Worm (Caenorhabditis elegans) whole organism, L4 larva: Measurements from ENCODE around the gene str-48.

ENCODE experiments used
- F26F4.8 ChIP-seq: fragments of 200-800 bp; sonication (Bioruptor generic); conservative IDR thresholded peaks from 2 replicates; pipeline ENCODE4 v1.3.6; 2022; ENCODE audit warnings: missing genetic modification characterization, missing compliant biosample characterization
- F37D6.2 ChIP-seq: sonication (generic microtip); optimal IDR thresholded peaks from 2 replicates; lab custom pipeline; 2016; ENCODE audit warnings: mild to moderate bottlenecking, missing genetic modification characterization, missing compliant biosample characterization
- R02D3.7 ChIP-seq: fragments of 150-350 bp; sonication (generic microtip); optimal IDR thresholded peaks from 3 replicates; lab custom pipeline; 2014; ENCODE audit warnings: missing biosample characterization, missing genetic modification characterization
- Y48G9A.11 ChIP-seq: fragments of 200-800 bp; sonication (Bioruptor generic); IDR thresholded peaks from 2 replicates; pipeline ENCODE4 v1.3.6; 2022; ENCODE audit warnings: missing genetic modification reagents, missing genetic modification characterization, missing compliant biosample characterization
- aha-1 ChIP-seq: fragments of 150-350 bp; peaks from one replicate; lab custom pipeline; 2014; ENCODE audit warnings: missing biosample characterization, missing genetic modification characterization
- aly-2 ChIP-seq: sonication (generic microtip); optimal IDR thresholded peaks from 2 replicates; lab custom pipeline; 2018; ENCODE audit warnings: missing biosample characterization, missing genetic modification characterization
- ceh-44 ChIP-seq: fragments of 200-800 bp; sonication (Bioruptor generic); IDR thresholded peaks from 2 replicates; pipeline ENCODE4 v1.3.6; 2022; ENCODE audit warnings: missing genetic modification reagents, missing genetic modification characterization, missing compliant biosample characterization
- ceh-82 ChIP-seq: sonication (generic microtip); optimal IDR thresholded peaks from 2 replicates; lab custom pipeline; 2017; ENCODE audit warnings: missing biosample characterization, missing genetic modification characterization
- cey-2 ChIP-seq: sonication (generic microtip); optimal IDR thresholded peaks from 3 replicates; lab custom pipeline; 2017; ENCODE audit warnings: missing genetic modification characterization, mild to moderate bottlenecking, missing compliant biosample characterization, antibody characterized with exemption, borderline replicate concordance; ENCODE audit not compliant: insufficient read depth
- ctbp-1 ChIP-seq: fragments of 200-800 bp; sonication (Bioruptor generic); IDR thresholded peaks from 2 replicates; pipeline ENCODE4 v1.3.6; 2022; ENCODE audit warnings: missing genetic modification reagents, missing genetic modification characterization, missing compliant biosample characterization
- daf-16 ChIP-seq, 3 experiments: sonication (generic microtip); optimal IDR thresholded peaks; 2 replicates each; lab custom pipeline; 2016 to 2017; ENCODE audit warnings: missing genetic modification characterization in 3 of 3, missing genetic modification reagents in 3 of 3, mild to moderate bottlenecking in 2 of 3, missing compliant biosample characterization in 2 of 3, missing biosample characterization in 1 of 3, moderate library complexity in 1 of 3
- dmd-6 ChIP-seq: fragments of 200-800 bp; sonication (Bioruptor generic); IDR thresholded peaks from 2 replicates; pipeline ENCODE4 v1.3.6; 2022; ENCODE audit warnings: missing genetic modification reagents, missing genetic modification characterization, missing compliant biosample characterization
- dmd-8 ChIP-seq: fragments of 200-800 bp; sonication (Bioruptor generic); IDR thresholded peaks from 2 replicates; pipeline ENCODE4 v1.3.6; 2022; ENCODE audit warnings: missing genetic modification characterization, missing compliant biosample characterization
- dpl-1 ChIP-seq: fragments of 150-350 bp; optimal IDR thresholded peaks from 2 replicates; lab custom pipeline; 2014; ENCODE audit warnings: missing biosample characterization, missing genetic modification reagents, missing genetic modification characterization
- dve-1 ChIP-seq: sonication (generic microtip); optimal IDR thresholded peaks from 2 replicates; lab custom pipeline; 2017; ENCODE audit warnings: antibody characterized with exemption, mild to moderate bottlenecking, missing genetic modification characterization, missing compliant biosample characterization; ENCODE audit not compliant: insufficient read depth
- fkh-10 ChIP-seq: fragments of 150-350 bp; optimal IDR thresholded peaks from 2 replicates; lab custom pipeline; 2014; ENCODE audit warnings: missing biosample characterization, missing genetic modification reagents, missing genetic modification characterization
- gei-8 ChIP-seq: fragments of 200-800 bp; sonication (Bioruptor generic); optimal IDR thresholded peaks from 2 replicates; lab custom pipeline; 2018; ENCODE audit warnings: mild to moderate bottlenecking, missing genetic modification characterization, missing compliant biosample characterization
- hlh-11 ChIP-seq: fragments of 200-800 bp; sonication (Bioruptor generic); optimal IDR thresholded peaks from 2 replicates; lab custom pipeline; 2018; ENCODE audit warnings: mild to moderate bottlenecking, missing genetic modification characterization, missing compliant biosample characterization
- hlh-30 ChIP-seq: sonication (generic microtip); optimal IDR thresholded peaks from 2 replicates; lab custom pipeline; 2017; ENCODE audit warnings: antibody characterized with exemption, mild to moderate bottlenecking, missing genetic modification characterization, missing compliant biosample characterization; ENCODE audit not compliant: insufficient read depth
- lin-38 ChIP-seq: fragments of 200-800 bp; sonication (Bioruptor generic); IDR thresholded peaks from 2 replicates; pipeline ENCODE4 v1.3.6; 2022; ENCODE audit warnings: missing genetic modification reagents, missing genetic modification characterization, missing compliant biosample characterization
- lsy-2 ChIP-seq, 2 experiments: fragments of 150-350 bp in 1 of 2; sonication (generic microtip) in 1 of 2; optimal IDR thresholded peaks; 2 replicates each; lab custom pipeline; 2014 to 2017; ENCODE audit warnings: missing biosample characterization in 2 of 2, missing genetic modification characterization in 2 of 2
- mdl-1 ChIP-seq, 2 experiments: fragments of 150-350 bp in 1 of 2; sonication (generic microtip) in 1 of 2; optimal IDR thresholded peaks; 2 replicates each; lab custom pipeline; 2014 to 2017; ENCODE audit warnings: missing biosample characterization in 2 of 2, missing genetic modification characterization in 2 of 2
- mdt-29 ChIP-seq: fragments of 200-800 bp; sonication (Bioruptor generic); IDR thresholded peaks from 2 replicates; pipeline ENCODE4 v1.3.6; 2022; ENCODE audit warnings: missing genetic modification reagents, missing genetic modification characterization, missing compliant biosample characterization
- mep-1 ChIP-seq: fragments of 150-350 bp; sonication (generic microtip); optimal IDR thresholded peaks from 3 replicates; lab custom pipeline; 2014; ENCODE audit warnings: missing biosample characterization, missing genetic modification characterization
- mes-2 ChIP-seq: sonication (generic microtip); optimal IDR thresholded peaks from 2 replicates; lab custom pipeline; 2016; ENCODE audit warnings: missing genotype, mild to moderate bottlenecking, missing genetic modification characterization, missing compliant biosample characterization; ENCODE audit not compliant: poor library complexity, severe bottlenecking
- mxl-3 ChIP-seq: fragments of 200-800 bp; sonication (Bioruptor generic); optimal IDR thresholded peaks from 2 replicates; lab custom pipeline; 2018; ENCODE audit warnings: mild to moderate bottlenecking, missing genetic modification characterization, missing compliant biosample characterization
- nhr-10 ChIP-seq: fragments of 150-350 bp; optimal IDR thresholded peaks from 2 replicates; lab custom pipeline; 2014; ENCODE audit warnings: missing biosample characterization, missing genetic modification characterization
- nhr-28 ChIP-seq: fragments of 150-350 bp; optimal IDR thresholded peaks from 2 replicates; lab custom pipeline; 2014; ENCODE audit warnings: missing biosample characterization, missing genetic modification characterization
- nhr-42 ChIP-seq: fragments of 200-800 bp; sonication (Bioruptor generic); IDR thresholded peaks from 2 replicates; pipeline ENCODE4 v1.3.6; 2022; ENCODE audit warnings: missing genetic modification characterization, missing compliant biosample characterization
- nhr-48 ChIP-seq: sonication (generic microtip); optimal IDR thresholded peaks from 2 replicates; lab custom pipeline; 2016; ENCODE audit warnings: mild to moderate bottlenecking, missing genetic modification characterization, missing compliant biosample characterization
- nhr-77 ChIP-seq: fragments of 150-350 bp; optimal IDR thresholded peaks from 2 replicates; lab custom pipeline; 2014; ENCODE audit warnings: missing biosample characterization, missing genetic modification characterization
- pha-4 ChIP-seq, 2 experiments: fragments of 150-350 bp in 1 of 2; fragments of 200-800 bp in 1 of 2; sonication (Bioruptor generic) in 1 of 2; IDR thresholded peaks in 1 of 2; optimal IDR thresholded peaks in 1 of 2; 2 replicates each; pipeline versions ENCODE4 v1.3.6 to Lab custom; 2014 to 2022; ENCODE audit warnings: missing genetic modification characterization in 2 of 2, missing genetic modification reagents in 2 of 2, missing biosample characterization in 1 of 2, missing compliant biosample characterization in 1 of 2
- php-3 ChIP-seq: fragments of 200-800 bp; sonication (Bioruptor generic); IDR thresholded peaks from 2 replicates; pipeline ENCODE4 v1.3.6; 2022; ENCODE audit warnings: missing genetic modification reagents, missing genetic modification characterization, missing compliant biosample characterization
- rbr-2 ChIP-seq: sonication (generic microtip); optimal IDR thresholded peaks from 2 replicates; lab custom pipeline; 2016; ENCODE audit warnings: missing genotype, missing genetic modification characterization, missing compliant biosample characterization
- saeg-2 ChIP-seq: fragments of 200-800 bp; sonication (Bioruptor generic); IDR thresholded peaks from 2 replicates; pipeline ENCODE4 v1.3.6; 2022; ENCODE audit warnings: missing genetic modification reagents, missing genetic modification characterization, missing compliant biosample characterization
- spr-1 ChIP-seq: sonication (generic microtip); optimal IDR thresholded peaks from 2 replicates; lab custom pipeline; 2016; ENCODE audit warnings: mild to moderate bottlenecking, missing genetic modification characterization, missing compliant biosample characterization
- spr-3 ChIP-seq: fragments of 200-800 bp; sonication (Bioruptor generic); optimal IDR thresholded peaks from 2 replicates; lab custom pipeline; 2018; ENCODE audit warnings: mild to moderate bottlenecking, missing genetic modification characterization, missing compliant biosample characterization
- unc-62 ChIP-seq, 3 experiments: fragments of 150-350 bp in 1 of 3; sonication (generic microtip); optimal IDR thresholded peaks in 2 of 3; peaks in 1 of 3; 1 replicate in 1 of 3; 2 replicates in 2 of 3; lab custom pipeline; 2014 to 2017; ENCODE audit warnings: missing biosample characterization in 3 of 3, missing genetic modification characterization in 3 of 3, missing genetic modification reagents in 3 of 3, missing genotype in 1 of 3
- zfp-2 ChIP-seq: sonication (generic microtip); optimal IDR thresholded peaks from 2 replicates; lab custom pipeline; 2016; ENCODE audit warnings: mild to moderate bottlenecking, missing genetic modification characterization, missing compliant biosample characterization
- zfp-3 ChIP-seq: fragments of 200-800 bp; sonication (Bioruptor generic); conservative IDR thresholded peaks from 2 replicates; pipeline ENCODE4 v1.3.6; 2022; ENCODE audit warnings: missing genetic modification reagents, missing genetic modification characterization, missing compliant biosample characterization

str-48 gene

ce11 chrIV:7139143-7139542, 17.3 kb downstream of the str-48 start:
- TF ChIP-seq nhr-42 (GFP tag; lab: Robert Waterston, UW): no peak
- no peak for TF ChIP-seq dve-1
- no peak for TF ChIP-seq F37D6.2
- TF ChIP-seq nhr-10 (tag; lab: Kevin White, UChicago): no peak
- TF ChIP-seq mdl-1 (tag; optimal IDR thresholded peaks at IDR 0.05; lab: Kevin White, UChicago): no peak
- TF ChIP-seq zfp-2 (tag; lab: Kevin White, UChicago): no peak
- peak in 1 of 2 experiments; percentile 97 for TF ChIP-seq unc-62 (GFP tag; optimal IDR thresholded peaks at IDR 0.05 in 1 of 2; lab: Kevin White, UChicago)
- TF ChIP-seq unc-62 (tag; optimal IDR thresholded peaks at IDR 0.05; lab: Kevin White, UChicago): no peak
- no peak for TF ChIP-seq aly-2

ce11 chrIV:7144670-7145257, 23.0 kb downstream of the str-48 start, which contains the start of gene hecd-1:
Gene hecd-1 (minus strand): TSS chrIV:7144720.
- TF ChIP-seq lsy-2 (tag; optimal IDR thresholded peaks at IDR 0.05; lab: Kevin White, UChicago): peak in 1 of 2 experiments; percentile 56
- peak in 1 of 2 experiments; percentile 25 for TF ChIP-seq mdl-1 (tag; optimal IDR thresholded peaks at IDR 0.05; lab: Kevin White, UChicago)
- TF ChIP-seq mep-1 (tag; lab: Kevin White, UChicago): peak; percentile 23
- TF ChIP-seq hlh-30 (tag; lab: Kevin White, UChicago): peak; percentile 79
- TF ChIP-seq hlh-11 (tag; lab: Kevin White, UChicago): peak; percentile 14
- TF ChIP-seq nhr-28: peak; percentile 40
- peak; percentile 20 for TF ChIP-seq dpl-1 (GFP tag; lab: Kevin White, UChicago)
- peak; percentile 79 for TF ChIP-seq aha-1 (tag; lab: Kevin White, UChicago)
- TF ChIP-seq ctbp-1: no peak
- TF ChIP-seq daf-16 (GFP tag; optimal IDR thresholded peaks at IDR 0.05; lab: Kevin White, UChicago): no peak
- TF ChIP-seq daf-16 (tag; optimal IDR thresholded peaks at IDR 0.05; lab: Kevin White, UChicago): no peak
- no peak for TF ChIP-seq mdt-29
- TF ChIP-seq F26F4.8 (GFP tag; lab: Robert Waterston, UW): no peak
- peak; percentile 13 for TF ChIP-seq mes-2 (tag; lab: Kevin White, UChicago)
- TF ChIP-seq lin-38: peak; percentile 68
- peak; percentile 16 for TF ChIP-seq dve-1
- TF ChIP-seq nhr-48 (tag; lab: Kevin White, UChicago): no peak
- TF ChIP-seq mxl-3 (GFP tag; lab: Kevin White, UChicago): peak; percentile 37
- TF ChIP-seq, all 104 proteins: peak for 12

ce11 chrIV:7147722-7148121, 25.9 kb downstream of the str-48 start:
- TF ChIP-seq hlh-11 (tag; lab: Kevin White, UChicago) (peak; percentile 69), rbr-2 (tag; lab: Kevin White, UChicago) (peak; percentile 13), lin-38 (peak; percentile 29; the same call in 1 of the 2 replicates), spr-1 (no peak), fkh-10 (peak; percentile 15), dve-1 (peak; percentile 25), ceh-44 (GFP tag; lab: Robert Waterston, UW) (no peak), mes-2 (tag; lab: Kevin White, UChicago) (peak; percentile 6), nhr-77 (tag; lab: Kevin White, UChicago) (peak; percentile 6), daf-16 (GFP tag; optimal IDR thresholded peaks at IDR 0.05; lab: Kevin White, UChicago) (no peak), daf-16 (tag; optimal IDR thresholded peaks at IDR 0.05; lab: Kevin White, UChicago) (peak; percentile 75), hlh-30 (tag; lab: Kevin White, UChicago) (peak; percentile 73), aha-1 (tag; lab: Kevin White, UChicago) (no peak), php-3 (GFP tag; lab: Robert Waterston, UW) (no peak), lsy-2 (tag; optimal IDR thresholded peaks at IDR 0.05; lab: Kevin White, UChicago) (peak in 1 of 2 experiments; percentile 64), nhr-28 (peak; percentile 57), mep-1 (tag; lab: Kevin White, UChicago) (peak; percentile 38)

- TF ChIP-seq mep-1 (tag; lab: Kevin White, UChicago) (peak; percentile 41), Y48G9A.11 (GFP tag; lab: Robert Waterston, UW) (no peak), ceh-82 (tag; lab: Kevin White, UChicago) (no peak), dmd-8 (GFP tag; lab: Robert Waterston, UW) (no peak), mdl-1 (tag; optimal IDR thresholded peaks at IDR 0.05; lab: Kevin White, UChicago) (no peak), R02D3.7 (tag; lab: Kevin White, UChicago) (no peak), pha-4 (GFP tag; IDR thresholded peaks at IDR 0.05; lab: Robert Waterston, UW) (no peak), pha-4 (tag; optimal IDR thresholded peaks at IDR 0.05; lab: Kevin White, UChicago) (peak; percentile 13), dpl-1 (GFP tag; lab: Kevin White, UChicago) (peak; percentile 58), zfp-3 (GFP tag; lab: Robert Waterston, UW) (no peak), gei-8 (GFP tag; lab: Kevin White, UChicago) (no peak), nhr-28 (peak; percentile 5), dmd-6 (GFP tag; lab: Robert Waterston, UW) (0 out of 2 replicates have a peak, but pooled peaks have one; percentile 15), saeg-2 (GFP tag; lab: Robert Waterston, UW) (no peak), spr-3 (GFP tag; lab: Kevin White, UChicago) (no peak), cey-2 (tag; lab: Kevin White, UChicago) (no peak), hlh-11 (tag; lab: Kevin White, UChicago) (peak; percentile 25)
Observed at ce11 chrIV:7149020-7149601, 27.3 kb downstream of the str-48 start, which contains the start of gene C34D4.4. Gene C34D4.4 (plus strand): TSS chrIV:7149361.
